Worm (Caenorhabditis elegans) whole organism, L2 larva: ENCODE results near the gene dhs-19.
A peak's percentile ranks its signal among the peaks of the same experiment; 100 is the strongest.

Experiments used
- C34F6.9 ChIP-seq: fragments of 150-350 bp; optimal IDR thresholded peaks from 2 replicates; lab custom pipeline; 2014; ENCODE audit warnings: missing biosample characterization, missing genetic modification characterization
- F13H6.1 ChIP-seq: sonication (generic microtip); optimal IDR thresholded peaks from 2 replicates; lab custom pipeline; 2016; ENCODE audit warnings: missing genetic modification characterization, missing compliant biosample characterization
- R02D3.7 ChIP-seq: fragments of 150-350 bp; optimal IDR thresholded peaks from 2 replicates; lab custom pipeline; 2014; ENCODE audit warnings: missing biosample characterization, missing genetic modification characterization
- Y55F3AM.14 ChIP-seq: fragments of 200-800 bp; sonication (Bioruptor generic); optimal IDR thresholded peaks from 2 replicates; lab custom pipeline; 2018; ENCODE audit warnings: mild to moderate bottlenecking, missing genetic modification characterization, missing compliant biosample characterization
- ZK546.5 ChIP-seq: sonication (generic microtip); optimal IDR thresholded peaks from 2 replicates; lab custom pipeline; 2017; ENCODE audit warnings: missing biosample characterization, missing genetic modification characterization
- aly-2 ChIP-seq: fragments of 150-350 bp; optimal IDR thresholded peaks from 2 replicates; lab custom pipeline; 2014; ENCODE audit warnings: missing biosample characterization, missing genetic modification characterization
- ama-1 ChIP-seq: fragments of 150-350 bp; optimal IDR thresholded peaks from 2 replicates; lab custom pipeline; 2018; ENCODE audit warnings: inconsistent platforms
- blmp-1 ChIP-seq: sonication (generic microtip); optimal IDR thresholded peaks from 2 replicates; lab custom pipeline; 2017; ENCODE audit warnings: missing genetic modification characterization, mild to moderate bottlenecking, missing compliant biosample characterization, antibody characterized with exemption, moderate library complexity; ENCODE audit not compliant: insufficient read depth
- ceh-82 ChIP-seq: fragments of 150-350 bp; optimal IDR thresholded peaks from 2 replicates; lab custom pipeline; 2014; ENCODE audit warnings: missing biosample characterization, missing genetic modification characterization
- crh-2 ChIP-seq: sonication (generic microtip); optimal IDR thresholded peaks from 2 replicates; lab custom pipeline; 2017; ENCODE audit warnings: missing biosample characterization, missing genetic modification characterization
- dmd-4 ChIP-seq: sonication (generic microtip); optimal IDR thresholded peaks from 2 replicates; lab custom pipeline; 2017; ENCODE audit warnings: missing biosample characterization, missing genetic modification characterization
- egl-27 ChIP-seq: sonication (generic microtip); optimal IDR thresholded peaks from 3 replicates; lab custom pipeline; 2017; ENCODE audit warnings: missing biosample characterization, missing genetic modification reagents, missing genetic modification characterization
- elt-1 ChIP-seq: fragments of 150-350 bp; optimal IDR thresholded peaks from 2 replicates; lab custom pipeline; 2014; ENCODE audit warnings: missing biosample characterization, missing genetic modification characterization
- elt-3 ChIP-seq: sonication (generic microtip); optimal IDR thresholded peaks from 2 replicates; lab custom pipeline; 2017; ENCODE audit warnings: missing biosample characterization, missing genetic modification characterization
- fos-1 ChIP-seq: fragments of 150-350 bp; optimal IDR thresholded peaks from 2 replicates; lab custom pipeline; 2014; ENCODE audit warnings: missing biosample characterization, missing genetic modification characterization
- gmeb-1 ChIP-seq: fragments of 150-350 bp; optimal IDR thresholded peaks from 2 replicates; lab custom pipeline; 2014; ENCODE audit warnings: missing biosample characterization, missing genetic modification characterization
- lin-11 ChIP-seq: fragments of 150-350 bp; sonication (generic microtip); optimal IDR thresholded peaks from 2 replicates; lab custom pipeline; 2014; ENCODE audit warnings: missing biosample characterization, missing genetic modification characterization, inconsistent platforms, mixed read lengths
- lin-13 ChIP-seq: fragments of 150-350 bp; optimal IDR thresholded peaks from 2 replicates; lab custom pipeline; 2014; ENCODE audit warnings: missing biosample characterization, missing genetic modification reagents, missing genetic modification characterization
- lin-39 ChIP-seq: fragments of 150-350 bp; optimal IDR thresholded peaks from 2 replicates; lab custom pipeline; 2014; ENCODE audit warnings: missing biosample characterization, missing genetic modification reagents, missing genetic modification characterization
- lsy-2 ChIP-seq, 2 experiments: fragments of 150-350 bp in 1 of 2; sonication (generic microtip) in 1 of 2; optimal IDR thresholded peaks; 2 replicates each; lab custom pipeline; 2014 to 2017; ENCODE audit warnings: missing biosample characterization in 2 of 2, missing genetic modification characterization in 2 of 2
- mab-5 ChIP-seq: fragments of 150-350 bp; optimal IDR thresholded peaks from 2 replicates; lab custom pipeline; 2014; ENCODE audit warnings: missing biosample characterization, missing genetic modification characterization
- mbf-1 ChIP-seq: sonication (generic microtip); optimal IDR thresholded peaks from 2 replicates; lab custom pipeline; 2017; ENCODE audit warnings: missing biosample characterization, missing genetic modification characterization
- mdl-1 ChIP-seq, 2 experiments: fragments of 150-350 bp in 1 of 2; sonication (generic microtip) in 1 of 2; optimal IDR thresholded peaks; 2 replicates each; lab custom pipeline; 2017; ENCODE audit warnings: missing biosample characterization in 2 of 2, missing genetic modification characterization in 2 of 2
- nhr-10 ChIP-seq: sonication (generic microtip); optimal IDR thresholded peaks from 2 replicates; lab custom pipeline; 2017; ENCODE audit warnings: missing biosample characterization, missing genetic modification characterization
- nhr-11 ChIP-seq: fragments of 150-350 bp; optimal IDR thresholded peaks from 2 replicates; lab custom pipeline; 2014; ENCODE audit warnings: missing biosample characterization, missing genetic modification characterization
- nhr-12 ChIP-seq: fragments of 150-350 bp; optimal IDR thresholded peaks from 2 replicates; lab custom pipeline; 2014; ENCODE audit warnings: missing biosample characterization, missing genetic modification characterization
- nhr-129 ChIP-seq: fragments of 150-350 bp; optimal IDR thresholded peaks from 2 replicates; lab custom pipeline; 2014; ENCODE audit warnings: missing biosample characterization, missing genetic modification characterization
- nhr-21 ChIP-seq: fragments of 150-350 bp; optimal IDR thresholded peaks from 2 replicates; lab custom pipeline; 2014; ENCODE audit warnings: missing biosample characterization, missing genetic modification characterization
- nhr-237 ChIP-seq: fragments of 150-350 bp; optimal IDR thresholded peaks from 2 replicates; lab custom pipeline; 2014; ENCODE audit warnings: missing biosample characterization, missing genetic modification characterization
- nhr-25 ChIP-seq: fragments of 150-350 bp; sonication (generic microtip); optimal IDR thresholded peaks from 3 replicates; lab custom pipeline; 2014; ENCODE audit warnings: missing biosample characterization, missing genetic modification characterization
- nhr-6 ChIP-seq: fragments of 150-350 bp; optimal IDR thresholded peaks from 2 replicates; lab custom pipeline; 2014; ENCODE audit warnings: missing biosample characterization, missing genetic modification characterization
- nhr-77 ChIP-seq: fragments of 150-350 bp; optimal IDR thresholded peaks from 2 replicates; lab custom pipeline; 2014; ENCODE audit warnings: missing biosample characterization, missing genetic modification characterization
- peb-1 ChIP-seq: fragments of 150-350 bp; optimal IDR thresholded peaks from 2 replicates; lab custom pipeline; 2014; ENCODE audit warnings: missing biosample characterization, missing genetic modification characterization
- sem-4 ChIP-seq: fragments of 150-350 bp; optimal IDR thresholded peaks from 2 replicates; lab custom pipeline; 2014; ENCODE audit warnings: missing biosample characterization, missing genetic modification reagents, missing genetic modification characterization
- skn-1 ChIP-seq: sonication (generic microtip); optimal IDR thresholded peaks from 2 replicates; lab custom pipeline; 2017; ENCODE audit warnings: missing biosample characterization, missing genetic modification characterization
- sma-3 ChIP-seq: sonication (generic microtip); optimal IDR thresholded peaks from 2 replicates; lab custom pipeline; 2016; ENCODE audit warnings: missing genetic modification reagents, missing genetic modification characterization, missing compliant biosample characterization
- sma-9 ChIP-seq, 2 experiments: fragments of 150-350 bp in 1 of 2; sonication (generic microtip) in 1 of 2; optimal IDR thresholded peaks; 2 replicates each; lab custom pipeline; 2014 to 2016; ENCODE audit warnings: missing genetic modification characterization in 2 of 2, mild to moderate bottlenecking in 1 of 2, missing biosample characterization in 1 of 2, missing compliant biosample characterization in 1 of 2, missing genetic modification reagents in 1 of 2, moderate library complexity in 1 of 2
- snpc-4 ChIP-seq: fragments of 150-350 bp; optimal IDR thresholded peaks from 2 replicates; lab custom pipeline; 2014; ENCODE audit warnings: missing biosample characterization, missing genetic modification characterization
- unc-55 ChIP-seq: fragments of 150-350 bp; sonication (generic microtip); optimal IDR thresholded peaks from 3 replicates; lab custom pipeline; 2014; ENCODE audit warnings: missing biosample characterization, missing genetic modification reagents, missing genetic modification characterization
- unc-62 ChIP-seq: fragments of 150-350 bp; optimal IDR thresholded peaks from 2 replicates; lab custom pipeline; 2014; ENCODE audit warnings: missing biosample characterization, missing genetic modification reagents, missing genetic modification characterization
- zag-1 ChIP-seq: fragments of 150-350 bp; optimal IDR thresholded peaks from 2 replicates; lab custom pipeline; 2014; ENCODE audit warnings: missing biosample characterization, missing genetic modification characterization
- ztf-1 ChIP-seq: fragments of 200-800 bp; sonication (Bioruptor generic); conservative IDR thresholded peaks from 2 replicates; pipeline ENCODE4 v1.3.6; 2022; ENCODE audit warnings: missing genetic modification characterization, missing compliant biosample characterization
- ztf-11 ChIP-seq: sonication (generic microtip); optimal IDR thresholded peaks from 2 replicates; lab custom pipeline; 2017; ENCODE audit warnings: missing biosample characterization, missing genetic modification characterization
- ztf-4 ChIP-seq: fragments of 150-350 bp; optimal IDR thresholded peaks from 2 replicates; lab custom pipeline; 2014; ENCODE audit warnings: missing biosample characterization, missing genetic modification characterization

Gene dhs-19

DNA sequence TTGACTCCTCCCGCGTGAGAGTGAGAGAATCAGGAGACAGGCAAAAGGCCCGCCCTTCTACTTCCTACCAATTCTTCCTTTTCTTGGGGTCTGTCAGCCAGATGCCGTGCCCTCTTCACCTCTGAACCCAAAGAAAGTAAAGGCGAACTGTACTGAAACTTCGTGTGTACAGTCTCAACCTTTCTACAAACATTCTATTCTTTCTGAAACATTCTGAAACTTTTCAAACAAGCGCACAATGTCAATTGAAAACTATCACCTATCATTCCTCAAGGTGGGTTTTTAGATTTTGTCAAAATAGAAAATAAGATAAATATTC is 42.2 kb upstream of the dhs-19 start:
- TF ChIP-seq lin-13 (GFP tag; lab: Kevin White, UChicago) = no peak
- TF ChIP-seq egl-27 (tag; lab: Kevin White, UChicago) = no peak
- no peak for TF ChIP-seq mbf-1
- peak; percentile 63 for TF ChIP-seq ama-1 (lab: Kevin White, UChicago)
- no peak for TF ChIP-seq blmp-1 (tag; lab: Kevin White, UChicago)

DNA sequence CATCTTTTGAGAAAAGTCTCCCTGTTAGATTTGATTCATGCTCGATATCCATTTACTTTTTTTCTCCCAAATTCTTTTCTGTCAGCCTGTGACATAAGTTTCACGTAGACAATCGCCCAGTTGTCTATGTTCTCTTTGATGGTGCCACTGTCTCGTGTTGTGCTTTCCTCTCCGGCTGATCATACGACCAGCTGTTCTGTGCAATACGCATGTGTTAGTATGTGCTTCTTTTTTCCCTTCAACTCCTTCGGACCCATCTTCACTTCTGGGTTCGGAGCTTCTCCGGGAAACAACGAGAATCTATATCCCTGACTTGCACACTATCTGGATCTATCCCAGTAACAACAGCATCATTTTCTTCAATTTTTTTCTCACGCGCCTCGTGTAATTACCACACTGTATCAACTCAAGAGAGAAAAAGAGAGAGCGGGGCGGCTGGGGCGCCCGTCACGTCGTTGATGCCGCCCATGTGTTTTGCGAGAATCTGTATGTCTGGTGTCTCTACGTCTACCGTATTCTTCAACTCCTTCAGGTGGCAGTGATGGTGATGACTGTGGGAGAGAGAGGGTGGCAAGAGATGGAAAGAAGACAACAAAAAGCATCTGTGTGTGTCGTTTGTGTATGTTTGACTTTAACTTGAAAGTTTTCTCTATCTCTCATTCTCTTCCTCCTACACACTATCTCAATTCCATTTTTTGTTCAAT is 41.7 kb upstream of the dhs-19 start:
- TF ChIP-seq F13H6.1 (tag; lab: Kevin White, UChicago) = peak; percentile 96
- no peak for TF ChIP-seq elt-1 (tag; lab: Kevin White, UChicago)
- TF ChIP-seq ztf-11 = no peak
- no peak for TF ChIP-seq lin-11 (tag; lab: Kevin White, UChicago)
- no peak for TF ChIP-seq ama-1 (lab: Kevin White, UChicago)
- TF ChIP-seq fos-1 (tag; lab: Kevin White, UChicago) = peak; percentile 94
- TF ChIP-seq nhr-21 = peak; percentile 77
- TF ChIP-seq lsy-2 (tag; optimal IDR thresholded peaks at IDR 0.05; lab: Kevin White, UChicago) = peak; percentile 13 to 80
- peak; percentile 96 for TF ChIP-seq blmp-1 (tag; lab: Kevin White, UChicago)
- no peak for TF ChIP-seq aly-2 (tag; lab: Kevin White, UChicago)
- no peak for TF ChIP-seq nhr-237 (tag; lab: Kevin White, UChicago)
- TF ChIP-seq gmeb-1 (tag; lab: Kevin White, UChicago) = peak; percentile 55
- TF ChIP-seq zag-1 (tag; lab: Kevin White, UChicago) = no peak
- TF ChIP-seq nhr-6 = peak; percentile 73
- peak; percentile 46 to 83 for TF ChIP-seq mdl-1 (tag; optimal IDR thresholded peaks at IDR 0.05; lab: Kevin White, UChicago)
- peak; percentile 77 for TF ChIP-seq egl-27 (tag; lab: Kevin White, UChicago)
- TF ChIP-seq elt-3 = no peak
- TF ChIP-seq nhr-129 (tag; lab: Kevin White, UChicago) = peak; percentile 90
- peak; percentile 76 for TF ChIP-seq lin-13 (GFP tag; lab: Kevin White, UChicago)
- TF ChIP-seq crh-2 (tag; lab: Kevin White, UChicago) = peak; percentile 80
- TF ChIP-seq Y55F3AM.14 (GFP tag; lab: Kevin White, UChicago) = peak; percentile 73
- TF ChIP-seq ztf-4 (tag; lab: Kevin White, UChicago) = peak; percentile 38
- peak; percentile 19 for TF ChIP-seq mab-5
- TF ChIP-seq C34F6.9 (tag; lab: Kevin White, UChicago) = peak; percentile 65
- no peak for TF ChIP-seq peb-1 (tag; lab: Kevin White, UChicago)
- TF ChIP-seq skn-1 (tag; lab: Kevin White, UChicago) = no peak
- peak; percentile 97 for TF ChIP-seq sma-9 (GFP tag; optimal IDR thresholded peaks at IDR 0.05; lab: Kevin White, UChicago)
- no peak for TF ChIP-seq sma-9 (tag; optimal IDR thresholded peaks at IDR 0.05; lab: Kevin White, UChicago)
- peak; percentile 91 for TF ChIP-seq sma-3 (GFP tag; lab: Kevin White, UChicago)
- TF ChIP-seq unc-62 (GFP tag; lab: Kevin White, UChicago) = no peak
- TF ChIP-seq sem-4 (tag; lab: Kevin White, UChicago) = peak; percentile 82
- TF ChIP-seq nhr-25 = peak; percentile 95

DNA sequence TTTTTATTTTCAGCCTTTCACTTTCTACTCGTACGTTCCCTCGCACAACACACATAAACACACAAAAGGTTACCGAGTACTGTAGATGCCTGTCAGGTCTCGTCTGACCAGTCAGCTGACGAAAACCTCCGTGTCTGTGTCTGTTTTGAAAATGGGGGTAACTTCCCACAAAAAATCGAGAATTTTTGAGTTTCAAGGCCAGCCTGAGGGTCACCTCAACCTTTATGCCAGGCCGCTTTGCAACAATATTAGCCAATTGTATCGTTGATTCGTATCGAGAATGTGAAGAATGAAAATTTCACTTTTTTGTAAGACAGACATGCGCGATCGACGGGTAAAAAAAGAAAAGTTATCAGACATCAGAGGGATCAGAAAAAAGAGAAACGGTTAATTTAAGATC is 40.8 kb upstream of the dhs-19 start:
- peak; percentile 96 for TF ChIP-seq nhr-25
- TF ChIP-seq nhr-129 (tag; lab: Kevin White, UChicago) = peak; percentile 80
- peak; percentile 32 for TF ChIP-seq egl-27 (tag; lab: Kevin White, UChicago)
- no peak for TF ChIP-seq mbf-1
- peak; percentile 18 for TF ChIP-seq fos-1 (tag; lab: Kevin White, UChicago)
- TF ChIP-seq R02D3.7 = no peak
- peak; percentile 48 for TF ChIP-seq F13H6.1 (tag; lab: Kevin White, UChicago)
- TF ChIP-seq nhr-10 (tag; lab: Kevin White, UChicago) = no peak
- peak; percentile 53 for TF ChIP-seq crh-2 (tag; lab: Kevin White, UChicago)
- no peak for TF ChIP-seq sem-4 (tag; lab: Kevin White, UChicago)
- no peak for TF ChIP-seq peb-1 (tag; lab: Kevin White, UChicago)
- TF ChIP-seq sma-3 (GFP tag; lab: Kevin White, UChicago) = peak; percentile 82
- TF ChIP-seq lin-11 (tag; lab: Kevin White, UChicago) = no peak
- TF ChIP-seq lin-39 = no peak
- no peak for TF ChIP-seq zag-1 (tag; lab: Kevin White, UChicago)
- no peak for TF ChIP-seq unc-62 (GFP tag; lab: Kevin White, UChicago)
- no peak for TF ChIP-seq ztf-11
- TF ChIP-seq nhr-6 = peak; percentile 73
- no peak for TF ChIP-seq elt-3
- TF ChIP-seq aly-2 (tag; lab: Kevin White, UChicago) = no peak
- TF ChIP-seq blmp-1 (tag; lab: Kevin White, UChicago) = peak; percentile 97
- no peak for TF ChIP-seq dmd-4 (tag; lab: Kevin White, UChicago)
- TF ChIP-seq nhr-237 (tag; lab: Kevin White, UChicago) = no peak
- TF ChIP-seq nhr-12 (tag; lab: Kevin White, UChicago) = no peak
- peak; percentile 45 for TF ChIP-seq Y55F3AM.14 (GFP tag; lab: Kevin White, UChicago)
- TF ChIP-seq ztf-4 (tag; lab: Kevin White, UChicago) = peak; percentile 16
- TF ChIP-seq ztf-1 (GFP tag; lab: Robert Waterston, UW) = no peak
- TF ChIP-seq nhr-77 (tag; lab: Kevin White, UChicago) = no peak
- TF ChIP-seq nhr-11 = no peak
- no peak for TF ChIP-seq lin-13 (GFP tag; lab: Kevin White, UChicago)
- no peak for TF ChIP-seq skn-1 (tag; lab: Kevin White, UChicago)
- TF ChIP-seq snpc-4 (tag; lab: Kevin White, UChicago) = peak; percentile 16
- no peak for TF ChIP-seq ZK546.5 (tag; lab: Kevin White, UChicago)
- TF ChIP-seq unc-55 (GFP tag; lab: Kevin White, UChicago) = no peak
- no peak for TF ChIP-seq ceh-82 (tag; lab: Kevin White, UChicago)
- peak; percentile 47 for TF ChIP-seq nhr-21
- TF ChIP-seq ama-1 (lab: Kevin White, UChicago) = no peak
- no peak for TF ChIP-seq mdl-1 (tag; optimal IDR thresholded peaks at IDR 0.05; lab: Kevin White, UChicago)
